Fruit fly (Drosophila melanogaster) whole organism, prepupa: Measurements from ENCODE around the gene G6P.
A peak's percentile ranks its signal among the peaks of the same experiment; 100 is the strongest.

Experiments
- Blimp-1 ChIP-seq: fragments of 200-800 bp; sonication (Bioruptor generic); optimal IDR thresholded peaks from 3 replicates; lab custom pipeline; 2017; ENCODE audit warnings: missing biosample characterization, missing genetic modification characterization, mild to moderate bottlenecking, moderate library complexity, missing genetic modification reagents
- CG10631 ChIP-seq: fragments of 200-800 bp; sonication (Bioruptor generic); optimal IDR thresholded peaks from 2 replicates; lab custom pipeline; 2016; ENCODE audit warnings: missing biosample characterization, missing genetic modification characterization
- CG10669 ChIP-seq: fragments of 200-800 bp; sonication (Bioruptor generic); optimal IDR thresholded peaks from 3 replicates; lab custom pipeline; 2018; ENCODE audit warnings: missing biosample characterization, mild to moderate bottlenecking, missing genetic modification characterization, moderate library complexity
- CG11762 ChIP-seq: fragments of 200-800 bp; sonication (Bioruptor generic); optimal IDR thresholded peaks from 3 replicates; lab custom pipeline; 2016; ENCODE audit warnings: missing biosample characterization, missing genetic modification characterization; ENCODE audit not compliant: insufficient read depth
- CG11902 ChIP-seq: fragments of 200-800 bp; sonication (Bioruptor generic); optimal IDR thresholded peaks from 3 replicates; lab custom pipeline; 2016; ENCODE audit warnings: missing biosample characterization, missing genetic modification characterization
- CG15336 ChIP-seq: fragments of 200-800 bp; sonication (Bioruptor generic); IDR thresholded peaks from 2 replicates; pipeline ENCODE4 v1.3.6; 2022; ENCODE audit warnings: missing biosample characterization, missing genetic modification characterization
- CG31627 ChIP-seq: fragments of 200-800 bp; sonication (Bioruptor generic); optimal IDR thresholded peaks from 3 replicates; lab custom pipeline; 2016; ENCODE audit warnings: missing biosample characterization, missing genetic modification characterization
- CG32006 ChIP-seq: fragments of 200-800 bp; sonication (Bioruptor generic); optimal IDR thresholded peaks from 3 replicates; lab custom pipeline; 2017; ENCODE audit warnings: missing biosample characterization, mild to moderate bottlenecking, missing genetic modification characterization
- CG34406 ChIP-seq: fragments of 200-800 bp; sonication (Bioruptor generic); optimal IDR thresholded peaks from 3 replicates; lab custom pipeline; 2016; ENCODE audit warnings: missing biosample characterization, missing genetic modification characterization
- CG3919 ChIP-seq: fragments of 200-800 bp; sonication (Bioruptor generic); optimal IDR thresholded peaks from 3 replicates; lab custom pipeline; 2016; ENCODE audit warnings: missing biosample characterization, missing genetic modification characterization
- CG6276 ChIP-seq: fragments of 200-800 bp; sonication (Bioruptor generic); optimal IDR thresholded peaks from 2 replicates; lab custom pipeline; 2017; ENCODE audit warnings: missing biosample characterization, mild to moderate bottlenecking, missing genetic modification characterization
- CG6792 ChIP-seq: fragments of 200-800 bp; sonication (Bioruptor generic); optimal IDR thresholded peaks from 3 replicates; lab custom pipeline; 2016; ENCODE audit warnings: missing biosample characterization, missing genetic modification characterization
- CG6854 ChIP-seq: fragments of 200-800 bp; sonication (Bioruptor generic); optimal IDR thresholded peaks from 2 replicates; lab custom pipeline; 2017; ENCODE audit warnings: missing biosample characterization, mild to moderate bottlenecking, missing genetic modification characterization
- CG7368 ChIP-seq: fragments of 200-800 bp; sonication (Bioruptor generic); optimal IDR thresholded peaks from 3 replicates; lab custom pipeline; 2016; ENCODE audit warnings: missing biosample characterization, missing genetic modification characterization
- CG8319 ChIP-seq: fragments of 200-800 bp; sonication (Bioruptor generic); optimal IDR thresholded peaks from 3 replicates; lab custom pipeline; 2016; ENCODE audit warnings: missing biosample characterization, missing genetic modification characterization
- CG8632 ChIP-seq: fragments of 200-800 bp; sonication (Bioruptor generic); optimal IDR thresholded peaks from 3 replicates; lab custom pipeline; 2016; ENCODE audit warnings: missing biosample characterization, missing genetic modification characterization
- CG9139 ChIP-seq: fragments of 200-800 bp; sonication (Bioruptor generic); optimal IDR thresholded peaks from 3 replicates; lab custom pipeline; 2017; ENCODE audit warnings: missing biosample characterization, mild to moderate bottlenecking, missing genetic modification characterization
- Eip93F ChIP-seq: fragments of 200-800 bp; sonication (Bioruptor generic); optimal IDR thresholded peaks from 2 replicates; lab custom pipeline; 2016; ENCODE audit warnings: missing biosample characterization, mild to moderate bottlenecking, missing genetic modification characterization
- Ets21C ChIP-seq: fragments of 200-800 bp; sonication (Bioruptor generic); optimal IDR thresholded peaks from 3 replicates; lab custom pipeline; 2016; ENCODE audit warnings: missing biosample characterization, missing genetic modification characterization
- Ets96B ChIP-seq: fragments of 200-800 bp; optimal IDR thresholded peaks from 2 replicates; lab custom pipeline; 2019; ENCODE audit warnings: missing biosample characterization, mild to moderate bottlenecking, missing genetic modification characterization, moderate library complexity
- Hr38 ChIP-seq: sonication (Bioruptor generic); optimal IDR thresholded peaks from 2 replicates; lab custom pipeline; 2016; ENCODE audit warnings: missing biosample characterization, missing genetic modification characterization
- Met ChIP-seq: fragments of 200-800 bp; sonication (Bioruptor generic); optimal IDR thresholded peaks from 3 replicates; lab custom pipeline; 2016; ENCODE audit warnings: missing biosample characterization, missing genetic modification characterization
- OdsH ChIP-seq: fragments of 200-800 bp; sonication (Bioruptor generic); optimal IDR thresholded peaks from 3 replicates; lab custom pipeline; 2016; ENCODE audit warnings: missing biosample characterization, missing genetic modification characterization
- Sox102F ChIP-seq: fragments of 200-800 bp; sonication (Bioruptor generic); optimal IDR thresholded peaks from 2 replicates; lab custom pipeline; 2016; ENCODE audit warnings: missing biosample characterization, mild to moderate bottlenecking, missing genetic modification characterization
- achi ChIP-seq: fragments of 200-800 bp; sonication (Bioruptor generic); optimal IDR thresholded peaks from 3 replicates; lab custom pipeline; 2016; ENCODE audit warnings: missing biosample characterization, missing genetic modification characterization
- acj6 ChIP-seq: fragments of 200-800 bp; sonication (Bioruptor generic); optimal IDR thresholded peaks from 3 replicates; lab custom pipeline; 2016; ENCODE audit warnings: missing biosample characterization, missing genetic modification characterization
- dac ChIP-seq: fragments of 200-800 bp; sonication (Bioruptor generic); optimal IDR thresholded peaks from 2 replicates; lab custom pipeline; 2017; ENCODE audit warnings: missing biosample characterization, mild to moderate bottlenecking, missing genetic modification characterization
- dsx ChIP-seq: fragments of 200-800 bp; optimal IDR thresholded peaks from 3 replicates; lab custom pipeline; 2019; ENCODE audit warnings: missing biosample characterization, mild to moderate bottlenecking, missing genetic modification characterization, moderate library complexity; ENCODE audit not compliant: poor library complexity, severe bottlenecking
- esn ChIP-seq: fragments of 200-800 bp; sonication (Bioruptor generic); optimal IDR thresholded peaks from 2 replicates; lab custom pipeline; 2016; ENCODE audit warnings: missing biosample characterization, mild to moderate bottlenecking, missing genetic modification characterization, moderate library complexity
- fd59A ChIP-seq: fragments of 200-800 bp; sonication (Bioruptor generic); optimal IDR thresholded peaks from 2 replicates; lab custom pipeline; 2017; ENCODE audit warnings: missing biosample characterization, mild to moderate bottlenecking, missing genetic modification characterization, missing genetic modification reagents
- fd85E ChIP-seq: fragments of 200-800 bp; sonication (Bioruptor generic); optimal IDR thresholded peaks from 3 replicates; lab custom pipeline; 2016; ENCODE audit warnings: missing biosample characterization, missing genetic modification characterization
- net ChIP-seq: fragments of 200-800 bp; sonication (Bioruptor generic); optimal IDR thresholded peaks from 3 replicates; lab custom pipeline; 2016; ENCODE audit warnings: missing biosample characterization, missing genetic modification characterization
- pdm3 ChIP-seq: fragments of 200-800 bp; sonication (Bioruptor generic); optimal IDR thresholded peaks from 3 replicates; lab custom pipeline; 2016; ENCODE audit warnings: missing biosample characterization, missing genetic modification characterization
- ss ChIP-seq, 2 experiments: fragments of 200-800 bp; sonication (Bioruptor generic); optimal IDR thresholded peaks; 2 replicates in 1 of 2; 3 replicates in 1 of 2; lab custom pipeline; 2017 to 2018; ENCODE audit warnings: mild to moderate bottlenecking in 2 of 2, missing biosample characterization in 2 of 2, missing genetic modification characterization in 2 of 2, moderate library complexity in 1 of 2
- svp ChIP-seq: fragments of 200-800 bp; sonication (Bioruptor generic); peaks from one replicate; lab custom pipeline; 2016; ENCODE audit warnings: missing biosample characterization, missing genetic modification characterization

Gene G6P

DNA sequence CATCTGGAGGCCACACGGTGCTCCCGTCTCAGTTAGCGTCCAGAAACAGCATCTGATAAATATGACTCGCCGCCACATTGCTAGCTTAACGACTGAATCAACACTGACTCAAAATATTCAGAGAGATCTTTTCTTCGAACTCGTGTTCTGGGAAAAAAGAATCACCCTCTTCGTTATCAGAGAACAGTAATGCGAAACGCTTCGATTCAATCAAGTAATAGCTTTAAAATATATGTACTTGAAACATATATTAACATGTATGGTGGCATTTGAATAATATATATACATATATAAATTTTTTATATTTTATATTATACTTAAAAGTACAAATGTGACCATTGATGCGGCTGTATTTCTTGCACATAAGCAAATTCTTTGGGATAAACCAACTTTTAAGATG lies 30.1 kb upstream of the G6P start, which contains the start of gene CG18557:
Gene CG18557, minus strand, starts transcription at position 101 of the 400 bp plus-strand sequence.
- TF ChIP-seq svp (GFP tag; lab: Kevin White, UChicago), result peak; percentile 77
- TF ChIP-seq ss (GFP tag; optimal IDR thresholded peaks at IDR 0.05; lab: Kevin White, UChicago), result no peak
- no peak for TF ChIP-seq CG32006 (GFP tag; lab: Kevin White, UChicago)
- no peak for TF ChIP-seq fd59A (GFP tag; lab: Kevin White, UChicago)
- no peak for TF ChIP-seq CG11762
- TF ChIP-seq CG10631 (GFP tag; lab: Kevin White, UChicago), result no peak
- TF ChIP-seq Sox102F, result no peak
- no peak for TF ChIP-seq pdm3 (GFP tag; lab: Kevin White, UChicago)
- TF ChIP-seq Eip93F (GFP tag; lab: Kevin White, UChicago), result no peak

DNA sequence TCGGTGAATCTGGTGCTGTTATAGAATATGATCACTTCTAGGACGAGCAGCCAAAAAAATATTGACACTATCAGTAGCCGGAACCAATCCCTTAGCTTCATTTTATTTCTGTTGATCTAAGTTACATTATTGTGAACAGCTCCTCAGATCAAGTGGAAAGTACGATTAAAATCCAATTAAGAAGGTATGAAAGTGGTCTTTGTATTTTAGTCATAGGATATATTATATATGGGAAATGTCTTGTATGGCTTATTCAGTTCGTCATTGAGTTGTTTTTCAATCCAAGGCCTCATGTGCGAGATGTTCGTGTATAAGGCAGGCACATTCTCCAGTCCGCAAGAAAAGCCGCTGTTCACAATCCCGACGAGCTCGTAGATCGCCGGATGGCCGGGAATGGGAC lies 28.9 kb upstream of the G6P start, which contains the start of gene CG18558:
Gene CG18558, minus strand, starts transcription at position 101 of the 400 bp plus-strand sequence.
- no peak for TF ChIP-seq ss (GFP tag; optimal IDR thresholded peaks at IDR 0.05; lab: Kevin White, UChicago)
- no peak for TF ChIP-seq CG3919
- no peak for TF ChIP-seq CG6276 (GFP tag; lab: Kevin White, UChicago)
- no peak for TF ChIP-seq CG34406

DNA sequence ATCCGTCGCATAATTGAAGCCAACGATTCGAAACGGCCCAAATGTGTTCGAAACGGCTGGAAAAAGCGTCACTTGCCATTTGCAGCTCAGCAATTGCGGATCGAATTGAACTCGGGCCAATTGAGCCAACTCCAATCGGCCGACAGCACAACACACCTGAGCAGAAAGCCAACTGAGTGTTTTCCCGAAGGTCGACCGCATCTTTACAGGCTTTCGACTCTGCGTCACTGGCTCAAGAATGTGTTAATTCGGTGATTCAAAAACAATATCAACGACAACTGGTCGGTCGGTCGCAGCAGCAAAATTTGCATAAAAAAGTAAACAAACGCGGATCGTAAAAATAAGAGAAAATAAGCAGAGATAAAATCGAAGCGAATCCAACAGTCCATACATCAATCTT lies 24.8 kb upstream of the G6P start:
- no peak for TF ChIP-seq CG10669 (GFP tag; lab: Kevin White, UChicago)
- TF ChIP-seq CG6854 (GFP tag; lab: Kevin White, UChicago), result no peak
- no peak for TF ChIP-seq Ets21C (GFP tag; lab: Kevin White, UChicago)
- TF ChIP-seq Ets96B (tag; lab: Kevin White, UChicago), result no peak
- TF ChIP-seq CG32006 (GFP tag; lab: Kevin White, UChicago), result no peak
- no peak for TF ChIP-seq CG31627 (GFP tag; lab: Kevin White, UChicago)
- TF ChIP-seq CG11762, result no peak
- TF ChIP-seq CG9139 (GFP tag; lab: Kevin White, UChicago), result no peak
- TF ChIP-seq Blimp-1 (GFP tag; lab: Kevin White, UChicago), result no peak
- no peak for TF ChIP-seq CG11902 (GFP tag; lab: Kevin White, UChicago)
- no peak for TF ChIP-seq CG6276 (GFP tag; lab: Kevin White, UChicago)

- TF ChIP-seq ss (GFP tag; optimal IDR thresholded peaks at IDR 0.05; lab: Kevin White, UChicago), result peak in 1 of 2 experiments; percentile 28
- TF ChIP-seq OdsH (GFP tag; lab: Kevin White, UChicago), result no peak
- no peak for TF ChIP-seq Ets96B (tag; lab: Kevin White, UChicago)
Measured at dm6 chr2L:2839850-2840249, 24.3 kb upstream of the G6P start, which contains the start of gene CG2975. Gene CG2975, plus strand, starts transcription at chr2L:2840124.

dm6 chr2L:2837742-2838461 lies 22.3 kb upstream of the G6P start, which contains the start of the genes CG3119 and Cpr23B:
Gene CG3119, minus strand, starts transcription at chr2L:2837833.
Gene Cpr23B, plus strand, starts transcription at chr2L:2838411.
- TF ChIP-seq CG6792 (GFP tag; lab: Kevin White, UChicago) (no peak), Hr38 (no peak), achi (GFP tag; lab: Kevin White, UChicago) (no peak), acj6 (GFP tag; lab: Kevin White, UChicago) (no peak), CG11762 (no peak), CG15336 (GFP tag; lab: Robert Waterston, UW) (no peak), CG8632 (GFP tag; lab: Kevin White, UChicago) (no peak), Eip93F (GFP tag; lab: Kevin White, UChicago) (no peak), pdm3 (GFP tag; lab: Kevin White, UChicago) (no peak), CG3919 (no peak), CG34406 (no peak), Met (GFP tag; lab: Kevin White, UChicago) (no peak), fd85E (GFP tag; lab: Kevin White, UChicago) (no peak), Sox102F (no peak), esn (GFP tag; lab: Kevin White, UChicago) (no peak), CG7368 (no peak), dac (GFP tag; lab: Kevin White, UChicago) (no peak), net (GFP tag; lab: Kevin White, UChicago) (no peak), dsx (GFP tag; lab: Kevin White, UChicago) (no peak), CG8319 (GFP tag; lab: Kevin White, UChicago) (no peak)
